Worm (Caenorhabditis elegans): ENCODE measurements around the gene srr-8.

The srr-8 gene

ce11 chrV:5031764-5032163, 30.3 kb downstream of the srr-8 start:
- TF ChIP-seq ceh-22 (tag; optimal IDR thresholded peaks at IDR 0.05) (no peak), hlh-6 (tag; optimal IDR thresholded peaks at IDR 0.05) (no peak), pax-1 (tag; optimal IDR thresholded peaks at IDR 0.05) (no peak), sox-4 (tag; optimal IDR thresholded peaks at IDR 0.05) (no peak), K09A11.1 (tag; optimal IDR thresholded peaks at IDR 0.05; ENCODE audit: insufficient read depth) (no peak)

ce11 chrV:5032176-5032575, 30.7 kb downstream of the srr-8 start:
- TF ChIP-seq hlh-8 (tag; optimal IDR thresholded peaks at IDR 0.05), result no peak

ce11 chrV:5033099-5033498, 31.6 kb downstream of the srr-8 start, which contains the start of gene K11D12.13:
Gene K11D12.13, plus strand, starts transcription at chrV:5033399.
- TF ChIP-seq fkh-6 (tag; optimal IDR thresholded peaks at IDR 0.05) (no peak), C38D4.7 (GFP tag; optimal IDR thresholded peaks at IDR 0.05) (no peak), npax-4 (tag; optimal IDR thresholded peaks at IDR 0.05) (no peak), fax-1 (tag; optimal IDR thresholded peaks at IDR 0.05) (no peak), lin-11 (tag; optimal IDR thresholded peaks at IDR 0.05) (no peak), Y22D7AL.16 (tag; optimal IDR thresholded peaks at IDR 0.05) (no peak), pqm-1 (tag; optimal IDR thresholded peaks at IDR 0.05) (no peak), K09A11.1 (tag; optimal IDR thresholded peaks at IDR 0.05; ENCODE audit: insufficient read depth) (no peak), pros-1 (tag; optimal IDR thresholded peaks at IDR 0.05) (no peak), odd-2 (tag; optimal IDR thresholded peaks at IDR 0.05) (no peak), dmd-4 (tag; optimal IDR thresholded peaks at IDR 0.05; ENCODE audit: borderline replicate concordance) (no peak), unc-3 (GFP tag; conservative IDR thresholded peaks at IDR 0.05) (no peak), unc-3 (tag; optimal IDR thresholded peaks at IDR 0.05) (no peak)

- TF ChIP-seq unc-3 (GFP tag; conservative IDR thresholded peaks at IDR 0.05) (no peak), unc-3 (tag; optimal IDR thresholded peaks at IDR 0.05) (no peak), hlh-15 (tag; optimal IDR thresholded peaks at IDR 0.05) (no peak), npax-4 (tag; optimal IDR thresholded peaks at IDR 0.05) (no peak), ztf-16 (tag; optimal IDR thresholded peaks at IDR 0.05) (no peak), pha-2 (tag; optimal IDR thresholded peaks at IDR 0.05) (no peak), tbx-2 (tag; optimal IDR thresholded peaks at IDR 0.05) (no peak), pat-9 (tag; optimal IDR thresholded peaks at IDR 0.05) (no peak), eyg-1 (tag; optimal IDR thresholded peaks at IDR 0.05) (no peak), odd-2 (tag; optimal IDR thresholded peaks at IDR 0.05) (no peak), ttx-3 (tag; optimal IDR thresholded peaks at IDR 0.05) (no peak), ceh-31 (tag; optimal IDR thresholded peaks at IDR 0.05) (no peak), sox-2 (GFP tag; IDR thresholded peaks at IDR 0.05) (no peak), K09A11.1 (tag; optimal IDR thresholded peaks at IDR 0.05; ENCODE audit: insufficient read depth) (no peak), pqm-1 (tag; optimal IDR thresholded peaks at IDR 0.05) (no peak), ceh-6 (GFP tag; optimal IDR thresholded peaks at IDR 0.05) (no peak), hlh-13 (GFP tag; optimal IDR thresholded peaks at IDR 0.05) (no peak), pag-3 (tag; optimal IDR thresholded peaks at IDR 0.05; ENCODE audit: borderline replicate concordance) (no peak), tbx-7 (tag; optimal IDR thresholded peaks at IDR 0.05) (no peak)
These were observed 33.6 kb downstream of the srr-8 start, which contains the start of gene K11D12.6 for ce11 chrV:5035058-5035457. Gene K11D12.6, minus strand, starts transcription at chrV:5035158.

ce11 chrV:5036364-5036763, 34.9 kb downstream of the srr-8 start, which contains the start of gene K11D12.7:
Gene K11D12.7, minus strand, starts transcription at chrV:5036464.
- TF ChIP-seq zip-5 (tag; optimal IDR thresholded peaks at IDR 0.05) (no peak), fkh-6 (tag; optimal IDR thresholded peaks at IDR 0.05) (no peak), nhr-232 (tag; optimal IDR thresholded peaks at IDR 0.05) (no peak)

ce11 chrV:5038449-5038848, 37.0 kb downstream of the srr-8 start:
- TF ChIP-seq C08G9.2 (tag; optimal IDR thresholded peaks at IDR 0.05) (no peak), gmeb-2 (tag; optimal IDR thresholded peaks at IDR 0.05) (no peak), dmd-4 (tag; optimal IDR thresholded peaks at IDR 0.05; ENCODE audit: borderline replicate concordance) (no peak), npax-4 (tag; optimal IDR thresholded peaks at IDR 0.05) (no peak), C38D4.7 (GFP tag; optimal IDR thresholded peaks at IDR 0.05) (no peak), ceh-45 (GFP tag; IDR thresholded peaks at IDR 0.05) (no peak), K09A11.1 (tag; optimal IDR thresholded peaks at IDR 0.05; ENCODE audit: insufficient read depth) (no peak), T23F11.4 (GFP tag; optimal IDR thresholded peaks at IDR 0.05) (no peak), nfya-1 (tag; optimal IDR thresholded peaks at IDR 0.05) (no peak), mec-3 (tag; optimal IDR thresholded peaks at IDR 0.05; ENCODE audit: borderline replicate concordance) (no peak), ceh-14 (tag; optimal IDR thresholded peaks at IDR 0.05) (no peak), fax-1 (tag; optimal IDR thresholded peaks at IDR 0.05) (no peak), Y22D7AL.16 (tag; optimal IDR thresholded peaks at IDR 0.05) (no peak)

Data from whole organism, late embryonic.